Fruit fly (Drosophila melanogaster) whole organism, embryonic: Measurements from ENCODE around the gene dpr3.
A peak's percentile ranks its signal among the peaks of the same experiment; 100 is the strongest.

Experiments
- Abd-B ChIP-seq: fragments of 200-800 bp; sonication (Bioruptor generic); optimal IDR thresholded peaks from 2 replicates; lab custom pipeline; 2018; ENCODE audit warnings: missing biosample characterization, mild to moderate bottlenecking, missing genetic modification characterization, moderate library complexity
- BEAF-32 ChIP-seq: fragments of 200-800 bp; sonication (Bioruptor generic); optimal IDR thresholded peaks from 3 replicates; lab custom pipeline; 2017; ENCODE audit warnings: missing biosample characterization, missing genetic modification characterization, mild to moderate bottlenecking, moderate library complexity, missing genetic modification reagents
- Bteb2 ChIP-seq: fragments of 200-800 bp; sonication (Bioruptor generic); optimal IDR thresholded peaks from 2 replicates; lab custom pipeline; 2016; ENCODE audit warnings: missing biosample characterization, missing genetic modification characterization
- CG10267 ChIP-seq: fragments of 200-800 bp; sonication (Bioruptor generic); optimal IDR thresholded peaks from 2 replicates; lab custom pipeline; 2018; ENCODE audit warnings: missing biosample characterization, mild to moderate bottlenecking, missing genetic modification characterization, moderate library complexity
- CG10274 ChIP-seq: fragments of 200-800 bp; sonication (Bioruptor generic); optimal IDR thresholded peaks from 3 replicates; lab custom pipeline; 2017; ENCODE audit warnings: missing biosample characterization, mild to moderate bottlenecking, missing genetic modification characterization
- CG10565 ChIP-seq: fragments of 200-800 bp; sonication (Bioruptor generic); optimal IDR thresholded peaks from 3 replicates; lab custom pipeline; 2016; ENCODE audit warnings: missing biosample characterization, mild to moderate bottlenecking, missing genetic modification characterization
- CG11504 ChIP-seq: fragments of 200-800 bp; sonication (Bioruptor generic); optimal IDR thresholded peaks from 3 replicates; lab custom pipeline; 2019; ENCODE audit warnings: missing biosample characterization, mild to moderate bottlenecking, missing genetic modification characterization, moderate library complexity
- CG11695 ChIP-seq: fragments of 200-800 bp; sonication (Bioruptor generic); IDR thresholded peaks from 3 replicates; pipeline ENCODE4 v1.3.6; 2022; ENCODE audit warnings: missing biosample characterization, missing genetic modification characterization
- CG12769 ChIP-seq: fragments of 200-800 bp; sonication (Bioruptor generic); optimal IDR thresholded peaks from 2 replicates; lab custom pipeline; 2019; ENCODE audit warnings: missing biosample characterization, mild to moderate bottlenecking, missing genetic modification characterization, moderate library complexity
- CG14441 ChIP-seq: fragments of 200-800 bp; sonication (Bioruptor generic); IDR thresholded peaks from 2 replicates; pipeline ENCODE4 v1.3.6; 2022; ENCODE audit warnings: missing biosample characterization, missing genetic modification characterization
- CG14667 ChIP-seq: fragments of 200-800 bp; sonication (Bioruptor generic); IDR thresholded peaks from 2 replicates; pipeline ENCODE4 v1.3.6; 2022; ENCODE audit warnings: missing biosample characterization, missing genetic modification characterization
- CG14860 ChIP-seq: fragments of 200-800 bp; sonication (Bioruptor generic); IDR thresholded peaks from 3 replicates; pipeline ENCODE4 v1.3.6; 2022; ENCODE audit warnings: missing biosample characterization, missing genetic modification characterization; ENCODE audit not compliant: partially characterized antibody
- CG18476 ChIP-seq: fragments of 200-800 bp; sonication (Bioruptor generic); optimal IDR thresholded peaks from 2 replicates; lab custom pipeline; 2016; ENCODE audit warnings: missing biosample characterization, mild to moderate bottlenecking, missing genetic modification characterization
- CG3163 ChIP-seq: fragments of 200-800 bp; sonication (Bioruptor generic); optimal IDR thresholded peaks from 3 replicates; lab custom pipeline; 2016; ENCODE audit warnings: missing biosample characterization, missing genetic modification characterization
- CG34224 ChIP-seq: fragments of 200-800 bp; sonication (Bioruptor generic); IDR thresholded peaks from 3 replicates; pipeline ENCODE4 v1.3.6; 2022; ENCODE audit warnings: missing biosample characterization, missing genetic modification characterization; ENCODE audit not compliant: partially characterized antibody
- CG4360 ChIP-seq: fragments of 200-800 bp; sonication (Bioruptor generic); IDR thresholded peaks from 2 replicates; pipeline ENCODE4 v1.3.6; 2022; ENCODE audit warnings: missing biosample characterization, missing genetic modification characterization
- CG7357 ChIP-seq: fragments of 200-800 bp; sonication (Bioruptor generic); IDR thresholded peaks from 3 replicates; pipeline ENCODE4 v1.3.6; 2022; ENCODE audit warnings: missing biosample characterization, missing genetic modification characterization
- CG7963 ChIP-seq: fragments of 200-800 bp; sonication (Bioruptor generic); IDR thresholded peaks from 3 replicates; pipeline ENCODE4 v1.3.6; 2022; ENCODE audit warnings: missing biosample characterization, missing genetic modification characterization; ENCODE audit not compliant: partially characterized antibody
- CG8290 ChIP-seq, 3 experiments: fragments of 200-800 bp; sonication (Bioruptor generic); optimal IDR thresholded peaks; 2 replicates each; lab custom pipeline; 2016 to 2019; ENCODE audit warnings: missing biosample characterization in 3 of 3, missing genetic modification characterization in 3 of 3, mild to moderate bottlenecking in 2 of 3, moderate library complexity in 1 of 3
- Chrac-16 ChIP-seq: fragments of 200-800 bp; sonication (Bioruptor generic); optimal IDR thresholded peaks from 3 replicates; lab custom pipeline; 2016; ENCODE audit warnings: missing biosample characterization, missing genetic modification characterization
- CoRest ChIP-seq: fragments of 200-800 bp; sonication (Bioruptor generic); optimal IDR thresholded peaks from 3 replicates; lab custom pipeline; 2018; ENCODE audit warnings: missing biosample characterization, mild to moderate bottlenecking, missing genetic modification characterization, moderate library complexity
- Deaf1 ChIP-seq: fragments of 200-800 bp; optimal IDR thresholded peaks from 3 replicates; lab custom pipeline; 2019; ENCODE audit warnings: missing biosample characterization, mild to moderate bottlenecking, missing genetic modification characterization, moderate library complexity
- Dll ChIP-seq: fragments of 200-800 bp; sonication (Bioruptor generic); IDR thresholded peaks from 4 replicates; pipeline ENCODE4 v1.3.6; 2022; ENCODE audit warnings: missing biosample characterization, missing genetic modification characterization; ENCODE audit not compliant: partially characterized antibody
- E2f1 ChIP-seq: fragments of 200-800 bp; sonication (Bioruptor generic); IDR thresholded peaks from 2 replicates; pipeline ENCODE4 v1.3.6; 2022; ENCODE audit warnings: missing biosample characterization, missing genetic modification characterization
- E2f2 ChIP-seq: fragments of 200-800 bp; sonication (Bioruptor generic); IDR thresholded peaks from 2 replicates; pipeline ENCODE4 v1.3.6; 2022; ENCODE audit warnings: missing biosample characterization, missing genetic modification characterization
- Elba2 ChIP-seq: fragments of 200-800 bp; sonication (Bioruptor generic); optimal IDR thresholded peaks from 3 replicates; lab custom pipeline; 2016; ENCODE audit warnings: missing biosample characterization, missing genetic modification characterization
- Nf-YB ChIP-seq: fragments of 200-800 bp; sonication (Bioruptor generic); optimal IDR thresholded peaks from 3 replicates; lab custom pipeline; 2019; ENCODE audit warnings: missing biosample characterization, mild to moderate bottlenecking, missing genetic modification characterization, moderate library complexity
- Oli ChIP-seq: fragments of 200-800 bp; sonication (Bioruptor generic); optimal IDR thresholded peaks from 2 replicates; lab custom pipeline; 2018; ENCODE audit warnings: missing biosample characterization, mild to moderate bottlenecking, missing genetic modification characterization, moderate library complexity
- Stat92E ChIP-seq, 3 experiments: fragments of >200 bp in 2 of 3; fragments of 200-800 bp in 1 of 3; sonication (Bioruptor generic) in 1 of 3; optimal IDR thresholded peaks; 2 replicates each; lab custom pipeline; 2017 to 2019; ENCODE audit warnings: missing biosample characterization in 3 of 3, missing genetic modification characterization in 3 of 3, mild to moderate bottlenecking in 1 of 3, moderate library complexity in 1 of 3
- YL-1 ChIP-seq: fragments of 200-800 bp; sonication (Bioruptor generic); optimal IDR thresholded peaks from 3 replicates; lab custom pipeline; 2017; ENCODE audit warnings: missing biosample characterization, mild to moderate bottlenecking, missing genetic modification characterization
- ase ChIP-seq: fragments of 200-800 bp; sonication (Bioruptor generic); IDR thresholded peaks from 3 replicates; pipeline ENCODE4 v1.3.6; 2022; ENCODE audit warnings: missing biosample characterization, missing genetic modification characterization
- ato ChIP-seq: fragments of 200-800 bp; sonication (Bioruptor generic); IDR thresholded peaks from 2 replicates; pipeline ENCODE4 v1.3.6; 2022; ENCODE audit warnings: missing biosample characterization, missing genetic modification characterization; ENCODE audit not compliant: partially characterized antibody
- crp ChIP-seq, 2 experiments: fragments of 200-800 bp; sonication (Bioruptor generic); optimal IDR thresholded peaks; 2 replicates in 1 of 2; 3 replicates in 1 of 2; lab custom pipeline; 2017; ENCODE audit warnings: missing biosample characterization in 2 of 2, missing genetic modification characterization in 2 of 2, mild to moderate bottlenecking in 1 of 2, moderate library complexity in 1 of 2
- fd64A ChIP-seq: fragments of 200-800 bp; sonication (Bioruptor generic); optimal IDR thresholded peaks from 3 replicates; lab custom pipeline; 2018; ENCODE audit warnings: missing biosample characterization, mild to moderate bottlenecking, missing genetic modification characterization
- kni ChIP-seq: fragments of 200-800 bp; sonication (Bioruptor generic); optimal IDR thresholded peaks from 3 replicates; lab custom pipeline; 2017; ENCODE audit warnings: mild to moderate bottlenecking, missing biosample characterization, missing genetic modification reagents, missing genetic modification characterization
- knrl ChIP-seq: fragments of 200-800 bp; sonication (Bioruptor generic); IDR thresholded peaks from 3 replicates; pipeline ENCODE4 v1.3.6; 2022; ENCODE audit warnings: missing biosample characterization, missing genetic modification characterization; ENCODE audit not compliant: partially characterized antibody
- mam ChIP-seq: fragments of 200-800 bp; sonication (Bioruptor generic); optimal IDR thresholded peaks from 3 replicates; lab custom pipeline; 2016; ENCODE audit warnings: missing biosample characterization, missing genetic modification characterization
- mld ChIP-seq: fragments of 200-800 bp; sonication (Bioruptor generic); IDR thresholded peaks from 3 replicates; pipeline ENCODE4 v1.3.6; 2022; ENCODE audit warnings: missing biosample characterization, missing genetic modification characterization; ENCODE audit not compliant: partially characterized antibody
- pb ChIP-seq: fragments of 200-800 bp; sonication (Bioruptor generic); optimal IDR thresholded peaks from 3 replicates; lab custom pipeline; 2016; ENCODE audit warnings: missing biosample characterization, missing genetic modification characterization
- pita ChIP-seq: fragments of 200-800 bp; sonication (Bioruptor generic); optimal IDR thresholded peaks from 2 replicates; lab custom pipeline; 2017; ENCODE audit warnings: missing biosample characterization, mild to moderate bottlenecking, missing genetic modification characterization
- psq ChIP-seq: fragments of 200-800 bp; sonication (Bioruptor generic); optimal IDR thresholded peaks from 2 replicates; lab custom pipeline; 2017; ENCODE audit warnings: missing biosample characterization, missing genetic modification characterization
- sd ChIP-seq: fragments of 200-800 bp; sonication (Bioruptor generic); optimal IDR thresholded peaks from 3 replicates; lab custom pipeline; 2018; ENCODE audit warnings: missing biosample characterization, mild to moderate bottlenecking, missing genetic modification characterization, moderate library complexity
- slou ChIP-seq: fragments of 200-800 bp; sonication (Bioruptor generic); optimal IDR thresholded peaks from 3 replicates; lab custom pipeline; 2016; ENCODE audit warnings: missing biosample characterization, missing genetic modification characterization
- ssp ChIP-seq: fragments of 200-800 bp; sonication (Bioruptor generic); IDR thresholded peaks from 2 replicates; pipeline ENCODE4 v1.3.6; 2022; ENCODE audit warnings: missing biosample characterization, missing genetic modification characterization
- stwl ChIP-seq: fragments of 200-800 bp; sonication (Bioruptor generic); optimal IDR thresholded peaks from 3 replicates; lab custom pipeline; 2018; ENCODE audit warnings: missing biosample characterization, mild to moderate bottlenecking, missing genetic modification characterization, moderate library complexity
- vnd ChIP-seq: fragments of 200-800 bp; sonication (Bioruptor generic); IDR thresholded peaks from 3 replicates; pipeline ENCODE4 v1.3.6; 2022; ENCODE audit warnings: missing biosample characterization, missing genetic modification characterization; ENCODE audit not compliant: partially characterized antibody

Gene dpr3

dm6 chr2L:2008980-2009954 is 100.4 kb downstream of the dpr3 start, which contains the start of gene CG4238 (continued):
- peak; percentile 1 for TF ChIP-seq Abd-B
- TF ChIP-seq ato (GFP tag; lab: Robert Waterston, UW): peak; percentile 58; the same call in 1 of the 2 replicates
- TF ChIP-seq YL-1 (GFP tag; lab: Kevin White, UChicago): no peak
- TF ChIP-seq E2f2 (GFP tag; lab: Robert Waterston, UW): peak; percentile 65; the same call in 1 of the 2 replicates
- TF ChIP-seq sd (tag; lab: Kevin White, UChicago): peak; percentile 99
- TF ChIP-seq crp (GFP tag; optimal IDR thresholded peaks at IDR 0.05; lab: Kevin White, UChicago): peak; percentile 99 to 100
- TF ChIP-seq CG4360 (GFP tag; lab: Robert Waterston, UW): 0 out of 2 replicates have a peak, but pooled peaks have one; percentile 12
- peak; percentile 55 for TF ChIP-seq stwl
- peak; percentile 89 for TF ChIP-seq mld
- peak; percentile 79 for TF ChIP-seq Elba2 (GFP tag; lab: Kevin White, UChicago)
- TF ChIP-seq CG10565 (GFP tag; lab: Kevin White, UChicago): no peak
- TF ChIP-seq BEAF-32 (GFP tag; lab: Kevin White, UChicago): peak; percentile 29
- TF ChIP-seq CG7357 (GFP tag; lab: Robert Waterston, UW): no peak
- peak; percentile 46 for TF ChIP-seq CG11504 (tag; lab: Kevin White, UChicago)
- TF ChIP-seq Bteb2: no peak
- TF ChIP-seq ase (GFP tag; lab: Robert Waterston, UW): no peak
- TF ChIP-seq knrl (GFP tag; lab: Robert Waterston, UW): peak; percentile 62
- TF ChIP-seq Nf-YB (GFP tag; lab: Kevin White, UChicago): no peak
- no peak for TF ChIP-seq CG14667 (GFP tag; lab: Robert Waterston, UW)
- TF ChIP-seq CG7963 (GFP tag; lab: Robert Waterston, UW): peak; percentile 50
- TF ChIP-seq CG34224 (GFP tag; lab: Robert Waterston, UW): peak; percentile 50; the same call in 1 of the 3 replicates
- TF ChIP-seq CG14860 (GFP tag; lab: Robert Waterston, UW): peak; percentile 59
- peak; percentile 22 for TF ChIP-seq CG10267
- TF ChIP-seq mam (GFP tag; lab: Kevin White, UChicago): no peak
- no peak for TF ChIP-seq CG12769
- no peak for TF ChIP-seq slou (GFP tag; lab: Kevin White, UChicago)
- no peak for TF ChIP-seq ssp
- TF ChIP-seq CoRest (tag; lab: Kevin White, UChicago): peak; percentile 22
- peak; percentile 56 for TF ChIP-seq CG8290 (GFP tag; optimal IDR thresholded peaks at IDR 0.05; lab: Kevin White, UChicago)
- TF ChIP-seq CG8290 (tag; optimal IDR thresholded peaks at IDR 0.05; lab: Kevin White, UChicago): peak in 1 of 2 experiments; percentile 61
- no peak for TF ChIP-seq CG14441 (GFP tag; lab: Robert Waterston, UW)
- TF ChIP-seq Chrac-16 (GFP tag; lab: Kevin White, UChicago): no peak
- TF ChIP-seq fd64A (GFP tag; lab: Kevin White, UChicago): no peak
- TF ChIP-seq Dll: peak; percentile 52; the same call in 1 of the 4 replicates
- TF ChIP-seq psq (GFP tag; lab: Kevin White, UChicago): no peak
- TF ChIP-seq vnd: peak; percentile 51
- TF ChIP-seq CG18476 (GFP tag; lab: Kevin White, UChicago): no peak
- TF ChIP-seq kni (GFP tag; lab: Kevin White, UChicago): peak; percentile 5
- no peak for TF ChIP-seq CG3163 (GFP tag; lab: Kevin White, UChicago)
- TF ChIP-seq Deaf1 (tag; lab: Kevin White, UChicago): peak; percentile 7
- TF ChIP-seq pita (GFP tag; lab: Kevin White, UChicago): peak; percentile 80
- TF ChIP-seq Stat92E (GFP tag; optimal IDR thresholded peaks at IDR 0.05; lab: Kevin White, UChicago): peak in 1 of 3 experiments; percentile 26
- TF ChIP-seq CG11695 (GFP tag; lab: Robert Waterston, UW): no peak
- TF ChIP-seq Oli (tag; lab: Kevin White, UChicago): no peak
- no peak for TF ChIP-seq E2f1
- no peak for TF ChIP-seq pb
- no peak for TF ChIP-seq CG10274
